Fruit fly (Drosophila melanogaster): ENCODE results near the gene CG12535.

CG12535 gene

DNA sequence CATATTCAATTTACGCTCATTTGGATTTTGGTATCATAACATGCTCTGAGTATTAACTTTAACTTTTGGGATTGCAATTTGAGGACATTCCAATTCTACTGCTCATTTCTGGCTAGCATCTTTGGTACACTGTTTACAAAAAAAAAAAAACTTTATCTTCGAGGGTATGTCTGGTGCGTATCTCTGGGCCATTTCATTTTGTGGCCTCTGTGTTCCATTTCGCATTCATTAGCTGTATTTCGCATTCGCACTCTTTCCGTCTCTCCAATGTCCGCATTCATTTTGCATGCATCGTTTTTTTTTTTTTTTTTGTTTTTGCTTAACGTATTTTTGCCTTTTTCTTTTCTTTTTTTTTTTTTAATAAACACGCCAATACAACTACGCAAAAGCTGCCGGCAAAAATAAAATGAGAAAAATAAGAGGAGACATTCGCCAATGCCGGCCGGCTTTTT, 15.1 kb downstream of the CG12535 start (continued):
- TF ChIP-seq bab2 (GFP tag; optimal IDR thresholded peaks at IDR 0.05) (peak; percentile 16), chif (GFP tag; optimal IDR thresholded peaks at IDR 0.05) (peak in 1 of 2 experiments; percentile 15), CG12155 (GFP tag; optimal IDR thresholded peaks at IDR 0.05) (no peak), Hmx (GFP tag; optimal IDR thresholded peaks at IDR 0.05) (no peak), CG17359 (tag; optimal IDR thresholded peaks at IDR 0.05) (peak; percentile 36), CG32767 (GFP tag; IDR thresholded peaks at IDR 0.05) (0 out of 2 replicates have a peak, but pooled peaks have one; percentile 22), corto (GFP tag; optimal IDR thresholded peaks at IDR 0.05) (peak; percentile 79), CG33557 (GFP tag; optimal IDR thresholded peaks at IDR 0.05) (no peak), vfl (GFP tag; optimal IDR thresholded peaks at IDR 0.05) (no peak), CG14050 (GFP tag; IDR thresholded peaks at IDR 0.05) (0 out of 3 replicates have a peak, but pooled peaks have one; percentile 23), Ada2b (GFP tag; IDR thresholded peaks at IDR 0.05) (peak; percentile 48), CG2889 (GFP tag; IDR thresholded peaks at IDR 0.05) (no peak), cas (GFP tag; IDR thresholded peaks at IDR 0.05) (no peak), MTF-1 (GFP tag; optimal IDR thresholded peaks at IDR 0.05; ENCODE audit: borderline replicate concordance) (no peak), D19B (GFP tag; optimal IDR thresholded peaks at IDR 0.05) (peak; percentile 33), Lpt (GFP tag; optimal IDR thresholded peaks at IDR 0.05) (no peak), CG10209 (GFP tag; optimal IDR thresholded peaks at IDR 0.05) (no peak), CG1792 (GFP tag; optimal IDR thresholded peaks at IDR 0.05) (no peak), CG34224 (GFP tag; IDR thresholded peaks at IDR 0.05; ENCODE audit: partially characterized antibody) (no peak), slbo (GFP tag; IDR thresholded peaks at IDR 0.05) (0 out of 2 replicates have a peak, but pooled peaks have one; percentile 25), phol (tag; optimal IDR thresholded peaks at IDR 0.05) (peak; percentile 40), ci (GFP tag; IDR thresholded peaks at IDR 0.05) (peak; percentile 62; the same call in 1 of the 3 replicates), lbe (GFP tag; optimal IDR thresholded peaks at IDR 0.05) (peak; percentile 84), sens (GFP tag) (peak; percentile 43), D19A (tag; optimal IDR thresholded peaks at IDR 0.05) (no peak), CG2129 (GFP tag; IDR thresholded peaks at IDR 0.05; ENCODE audit: partially characterized antibody) (no peak), Max (GFP tag; optimal IDR thresholded peaks at IDR 0.05) (no peak), CHES-1-like (GFP tag; optimal IDR thresholded peaks at IDR 0.05) (no peak)

- TF ChIP-seq Fer3 (tag; optimal IDR thresholded peaks at IDR 0.05) (peak; percentile 3), CG1602 (GFP tag; optimal IDR thresholded peaks at IDR 0.05) (no peak), CG5953 (GFP tag; IDR thresholded peaks at IDR 0.05) (peak; percentile 74), Nf-YB (GFP tag; optimal IDR thresholded peaks at IDR 0.05) (no peak), Aef1 (GFP tag; IDR thresholded peaks at IDR 0.05) (peak; percentile 38; the same call in 2 of the 3 replicates), dati (GFP tag; IDR thresholded peaks at IDR 0.05) (no peak), fd102C (GFP tag; optimal IDR thresholded peaks at IDR 0.05) (no peak), trem (tag; optimal IDR thresholded peaks at IDR 0.05) (no peak), Hsf (GFP tag; optimal IDR thresholded peaks at IDR 0.05) (peak; percentile 51), CG12071 (GFP tag; optimal IDR thresholded peaks at IDR 0.05) (no peak), br (optimal IDR thresholded peaks at IDR 0.05) (no peak), Max (GFP tag; optimal IDR thresholded peaks at IDR 0.05) (no peak), CG1832 (GFP tag; optimal IDR thresholded peaks at IDR 0.05) (no peak), CG17612 (GFP tag; IDR thresholded peaks at IDR 0.05) (no peak), ato (GFP tag; IDR thresholded peaks at IDR 0.05; ENCODE audit: partially characterized antibody) (no peak), CG6813 (GFP tag; optimal IDR thresholded peaks at IDR 0.05) (no peak), CG13296 (GFP tag; optimal IDR thresholded peaks at IDR 0.05) (no peak), CG4707 (GFP tag; optimal IDR thresholded peaks at IDR 0.05) (no peak), sqz (GFP tag; optimal IDR thresholded peaks at IDR 0.05) (peak; percentile 1), pzg (GFP tag; optimal IDR thresholded peaks at IDR 0.05) (no peak), eyg (GFP tag; optimal IDR thresholded peaks at IDR 0.05) (no peak), nerfin-2 (GFP tag; IDR thresholded peaks at IDR 0.05; ENCODE audit: partially characterized antibody) (no peak), CG10321 (GFP tag; IDR thresholded peaks at IDR 0.05) (no peak), Hey (tag; optimal IDR thresholded peaks at IDR 0.05) (no peak), Nf-YC (tag; optimal IDR thresholded peaks at IDR 0.05) (no peak)
Measured at dm6 chrX:3432928-3433327, 15.8 kb downstream of the CG12535 start.
